Fruit fly (Drosophila melanogaster): Measurements from ENCODE around the gene CG7991.

The CG7991 gene

dm6 chr3L:1746338-1747199, 72.1 kb downstream of the CG7991 start, which contains the start of gene CG13921 (continued):
- TF ChIP-seq CG11294 (GFP tag; IDR thresholded peaks at IDR 0.05) (peak; percentile 99), CG10669 (GFP tag; optimal IDR thresholded peaks at IDR 0.05) (peak; percentile 100), salr (GFP tag; optimal IDR thresholded peaks at IDR 0.05) (peak; percentile 98 to 99), Ets96B (tag; optimal IDR thresholded peaks at IDR 0.05) (peak; percentile 100), CG8119 (GFP tag; IDR thresholded peaks at IDR 0.05) (peak; percentile 100), Eip93F (GFP tag; optimal IDR thresholded peaks at IDR 0.05) (peak; percentile 99), pdm3 (GFP tag; optimal IDR thresholded peaks at IDR 0.05) (peak; percentile 100), CG4318 (GFP tag; optimal IDR thresholded peaks at IDR 0.05) (peak; percentile 99), fd59A (GFP tag; optimal IDR thresholded peaks at IDR 0.05) (peak; percentile 100), Blimp-1 (GFP tag; optimal IDR thresholded peaks at IDR 0.05) (peak; percentile 97), fkh (GFP tag; optimal IDR thresholded peaks at IDR 0.05) (peak; percentile 91), CG7368 (GFP tag; optimal IDR thresholded peaks at IDR 0.05) (peak; percentile 100)

dm6 chr3L:1748218-1748617, 73.7 kb downstream of the CG7991 start:
- peak; percentile 7 for TF ChIP-seq esn (GFP tag; optimal IDR thresholded peaks at IDR 0.05)
- TF ChIP-seq CG3919 (GFP tag; optimal IDR thresholded peaks at IDR 0.05): no peak
- TF ChIP-seq Eip78C (GFP tag): peak; percentile 57
- no peak for TF ChIP-seq Eip93F (GFP tag; optimal IDR thresholded peaks at IDR 0.05)
- TF ChIP-seq CG11762 (GFP tag; optimal IDR thresholded peaks at IDR 0.05; ENCODE audit: insufficient read depth): no peak
- TF ChIP-seq CG32006 (GFP tag; optimal IDR thresholded peaks at IDR 0.05): peak; percentile 5
- TF ChIP-seq svp (GFP tag): peak; percentile 38
- peak; percentile 5 for TF ChIP-seq Met (GFP tag; optimal IDR thresholded peaks at IDR 0.05)
- no peak for TF ChIP-seq lz (GFP tag; optimal IDR thresholded peaks at IDR 0.05)
- no peak for TF ChIP-seq CG4318 (GFP tag; optimal IDR thresholded peaks at IDR 0.05)
- TF ChIP-seq ss (GFP tag; optimal IDR thresholded peaks at IDR 0.05): peak in 1 of 2 experiments; percentile 25
- no peak for TF ChIP-seq Hr4 (GFP tag; optimal IDR thresholded peaks at IDR 0.05)

- TF ChIP-seq CG10631 (GFP tag; optimal IDR thresholded peaks at IDR 0.05) (no peak), esn (GFP tag; optimal IDR thresholded peaks at IDR 0.05) (no peak), dsx (GFP tag; optimal IDR thresholded peaks at IDR 0.05; ENCODE audit: poor library complexity, severe bottlenecking) (peak; percentile 91)
These were observed 79.8 kb downstream of the CG7991 start for dm6 chr3L:1754262-1754661.

- peak; percentile 77 for TF ChIP-seq Blimp-1 (GFP tag; optimal IDR thresholded peaks at IDR 0.05)
- no peak for TF ChIP-seq svp (GFP tag)
These were observed 80.4 kb downstream of the CG7991 start for dm6 chr3L:1754935-1755334.

- TF ChIP-seq fd59A (GFP tag; optimal IDR thresholded peaks at IDR 0.05): no peak
- TF ChIP-seq CG6792 (GFP tag; optimal IDR thresholded peaks at IDR 0.05): no peak
- no peak for TF ChIP-seq fd85E (GFP tag; optimal IDR thresholded peaks at IDR 0.05)
- TF ChIP-seq Lpt (GFP tag; optimal IDR thresholded peaks at IDR 0.05): peak; percentile 69
- no peak for TF ChIP-seq CG11762 (GFP tag; optimal IDR thresholded peaks at IDR 0.05; ENCODE audit: insufficient read depth)
- peak; percentile 63 for TF ChIP-seq dsx (GFP tag; optimal IDR thresholded peaks at IDR 0.05; ENCODE audit: poor library complexity, severe bottlenecking)
- TF ChIP-seq CG11294 (GFP tag; IDR thresholded peaks at IDR 0.05): no peak
- no peak for TF ChIP-seq CG3032 (tag; optimal IDR thresholded peaks at IDR 0.05)
- no peak for TF ChIP-seq cyc (GFP tag; optimal IDR thresholded peaks at IDR 0.05)
- TF ChIP-seq Eip93F (GFP tag; optimal IDR thresholded peaks at IDR 0.05): peak; percentile 1
- TF ChIP-seq CG15336 (GFP tag; IDR thresholded peaks at IDR 0.05): peak; percentile 54; the same call in 1 of the 2 replicates
- TF ChIP-seq CG7368 (GFP tag; optimal IDR thresholded peaks at IDR 0.05): no peak
- TF ChIP-seq Smox (GFP tag; optimal IDR thresholded peaks at IDR 0.05): no peak
- peak; percentile 68 for TF ChIP-seq CG6163 (GFP tag; IDR thresholded peaks at IDR 0.05)
- peak; percentile 42 to 61 for TF ChIP-seq ss (GFP tag; optimal IDR thresholded peaks at IDR 0.05)
- TF ChIP-seq eg (GFP tag; IDR thresholded peaks at IDR 0.05): peak; percentile 67; the same call in 1 of the 3 replicates
- TF ChIP-seq Eip78C (GFP tag): peak; percentile 62
- no peak for TF ChIP-seq Eip75B (GFP tag; optimal IDR thresholded peaks at IDR 0.05)
- no peak for TF ChIP-seq achi (GFP tag; optimal IDR thresholded peaks at IDR 0.05)
- TF ChIP-seq Hr39 (GFP tag; optimal IDR thresholded peaks at IDR 0.05): no peak
- TF ChIP-seq esn (GFP tag; optimal IDR thresholded peaks at IDR 0.05): no peak
- TF ChIP-seq Sox102F (GFP tag; optimal IDR thresholded peaks at IDR 0.05): peak; percentile 32
- no peak for TF ChIP-seq Sox15 (GFP tag; optimal IDR thresholded peaks at IDR 0.05)
- TF ChIP-seq acj6 (GFP tag; optimal IDR thresholded peaks at IDR 0.05): no peak
- peak; percentile 41 for TF ChIP-seq CG1621 (tag; optimal IDR thresholded peaks at IDR 0.05)
These were observed 81.0 kb downstream of the CG7991 start, which contains the start of gene Cht2 for dm6 chr3L:1755458-1755984. Gene Cht2, minus strand, starts transcription at chr3L:1755934.

Data from whole organism, prepupa.